Worm (Caenorhabditis elegans) whole organism, dauer: ENCODE measurements around the gene F40H3.2.

ENCODE experiments used
- unc-62 ChIP-seq: sonication (generic microtip); optimal IDR thresholded peaks from 2 replicates; lab custom pipeline; 2017; ENCODE audit warnings: missing biosample characterization, missing genetic modification reagents, missing genetic modification characterization

Gene F40H3.2

DNA sequence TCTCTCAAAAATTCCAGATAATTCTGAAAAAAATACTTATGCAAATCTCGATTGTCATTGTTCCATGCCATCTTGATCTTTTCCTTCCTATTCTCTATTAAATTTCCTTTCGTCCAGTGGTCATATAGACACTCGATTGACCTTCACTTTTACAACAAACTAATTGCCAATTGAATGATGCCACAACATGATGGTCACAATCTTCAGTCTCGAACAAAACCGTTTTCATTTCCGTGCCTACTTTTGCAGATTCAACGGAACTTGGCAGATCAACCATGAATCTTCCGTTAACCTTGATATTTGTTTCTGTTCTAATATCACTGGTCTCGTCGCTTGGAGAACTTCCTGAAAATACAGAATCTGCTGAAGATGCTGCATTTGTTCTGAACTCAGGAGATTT lies at the start of gene F40H3.2:
TSS of gene F40H3.2 (plus strand) at position 250 of the 400 bp plus-strand sequence.
- no peak for TF ChIP-seq unc-62 (GFP tag; lab: Kevin White, UChicago)

DNA sequence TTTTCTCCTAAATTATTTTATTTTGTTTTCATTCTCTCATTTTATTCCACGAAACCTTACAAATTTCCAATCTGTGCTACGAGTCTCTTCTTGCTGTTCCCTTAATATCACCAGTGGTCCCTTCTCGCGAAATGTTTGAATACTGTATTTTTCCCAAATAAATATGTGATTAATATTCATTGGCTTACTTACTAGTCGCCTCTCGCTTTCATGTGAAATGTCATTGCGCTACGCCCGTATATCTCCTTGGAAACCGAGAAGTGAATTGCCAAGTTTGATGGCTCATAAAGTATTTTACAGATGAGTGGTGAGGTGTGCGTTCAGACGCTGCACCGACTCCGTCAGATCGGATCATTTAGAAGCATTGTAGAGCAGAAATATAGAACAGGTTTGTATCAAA lies 48.2 kb upstream of the F40H3.2 start, which contains the start of gene rars-2:
TSS of gene rars-2 (plus strand) at position 301 of the 400 bp plus-strand sequence.
- no peak for TF ChIP-seq unc-62 (GFP tag; lab: Kevin White, UChicago)

DNA sequence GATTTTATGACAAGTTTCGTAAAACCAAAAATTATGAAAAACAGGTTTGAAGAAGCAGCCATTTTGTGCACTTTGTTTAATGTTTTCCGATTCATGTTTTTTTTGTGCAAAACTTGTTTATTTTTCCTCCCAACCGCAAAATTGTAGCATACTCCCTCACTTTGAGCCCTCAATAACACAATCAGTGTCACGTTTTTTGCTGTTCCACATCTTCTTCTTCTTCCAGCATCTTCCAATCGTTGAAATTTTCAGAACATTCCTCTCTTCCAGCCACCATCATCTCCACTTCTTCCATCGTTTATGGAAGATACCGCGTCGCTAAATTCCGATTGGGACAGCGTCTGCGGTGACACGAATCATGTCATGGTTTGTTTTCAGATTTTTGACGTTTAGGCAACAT lies 40.9 kb upstream of the F40H3.2 start, which contains the start of gene abts-3:
TSS of gene abts-3 (plus strand) at position 301 of the 400 bp plus-strand sequence.
- TF ChIP-seq unc-62 (GFP tag; lab: Kevin White, UChicago): no peak

DNA sequence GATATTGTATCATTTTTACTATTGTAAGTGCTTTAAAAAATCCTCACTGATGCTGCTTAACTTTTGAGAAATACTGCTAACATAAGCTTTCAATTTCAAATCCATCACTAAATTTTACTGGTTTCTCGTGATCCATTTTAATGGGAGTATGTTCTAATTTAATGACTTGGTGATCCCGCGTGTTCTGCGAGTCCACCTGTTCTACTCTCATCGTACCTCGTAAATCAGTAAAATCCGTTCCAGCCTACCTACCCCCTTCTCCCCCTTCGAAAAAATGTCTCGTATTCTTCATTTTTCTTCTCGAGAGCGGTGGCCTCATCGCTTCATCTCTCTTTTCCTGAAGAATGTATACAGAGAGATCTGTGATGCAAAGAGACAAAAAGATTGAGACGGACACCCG lies 37.9 kb upstream of the F40H3.2 start:
- no peak for TF ChIP-seq unc-62 (GFP tag; lab: Kevin White, UChicago)

DNA sequence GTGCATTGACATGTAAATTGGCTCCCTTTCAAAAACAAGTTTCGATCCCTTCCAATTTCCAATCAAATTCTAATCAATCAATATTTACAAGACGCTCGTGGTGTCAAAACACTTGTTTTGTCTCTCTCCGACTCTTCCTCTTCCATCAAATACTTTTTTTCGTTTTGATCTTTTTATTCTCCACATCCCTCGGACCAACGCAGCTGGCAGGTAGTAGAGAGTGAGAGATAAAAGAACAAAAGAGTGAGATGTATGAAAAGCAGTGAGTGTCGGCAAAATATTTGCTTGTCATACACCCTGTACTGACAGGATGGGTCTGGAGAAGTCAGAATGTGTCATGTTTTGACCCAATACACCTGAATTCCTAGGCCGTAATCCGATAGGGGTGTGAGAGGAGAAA lies 36.7 kb upstream of the F40H3.2 start:
- no peak for TF ChIP-seq unc-62 (GFP tag; lab: Kevin White, UChicago)

DNA sequence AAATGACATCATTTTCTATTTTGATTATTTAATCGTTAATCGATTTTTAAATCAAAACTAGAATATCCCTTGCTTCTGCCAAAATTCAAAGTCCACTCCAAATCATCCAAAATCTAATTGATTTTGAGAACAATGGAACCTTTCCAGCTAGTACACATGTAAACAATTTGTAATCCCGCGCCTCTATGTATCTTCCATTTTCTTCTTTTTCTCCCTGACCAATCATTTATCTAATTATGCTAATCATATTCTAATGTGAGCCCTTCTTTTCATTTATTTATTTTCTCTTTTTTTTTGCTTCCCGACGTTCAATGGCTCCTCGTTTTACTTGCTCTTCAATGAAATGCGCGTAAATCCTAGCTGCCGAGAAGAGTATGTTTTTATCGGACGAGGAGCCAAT lies 35.3 kb upstream of the F40H3.2 start:
- TF ChIP-seq unc-62 (GFP tag; lab: Kevin White, UChicago): no peak

DNA sequence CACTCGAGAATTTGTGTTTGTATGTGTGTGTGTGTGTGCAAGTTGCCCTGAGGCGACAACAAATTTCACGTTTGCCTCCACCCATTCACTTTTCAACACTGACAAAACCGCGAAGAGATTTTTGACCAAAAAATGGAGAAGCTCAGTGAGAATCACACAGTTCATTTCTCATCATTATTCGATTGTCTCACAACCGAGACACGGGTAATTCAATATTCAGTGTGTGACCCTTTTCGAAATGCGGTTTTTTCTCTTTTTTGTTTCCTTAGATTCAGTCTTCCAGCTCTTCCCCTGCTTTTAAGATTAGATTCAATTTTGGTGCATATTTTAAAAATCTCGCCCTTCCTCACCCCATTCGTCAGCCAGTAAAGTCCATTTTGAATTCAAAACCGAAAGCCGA lies 34.0 kb upstream of the F40H3.2 start:
- no peak for TF ChIP-seq unc-62 (GFP tag; lab: Kevin White, UChicago)

DNA sequence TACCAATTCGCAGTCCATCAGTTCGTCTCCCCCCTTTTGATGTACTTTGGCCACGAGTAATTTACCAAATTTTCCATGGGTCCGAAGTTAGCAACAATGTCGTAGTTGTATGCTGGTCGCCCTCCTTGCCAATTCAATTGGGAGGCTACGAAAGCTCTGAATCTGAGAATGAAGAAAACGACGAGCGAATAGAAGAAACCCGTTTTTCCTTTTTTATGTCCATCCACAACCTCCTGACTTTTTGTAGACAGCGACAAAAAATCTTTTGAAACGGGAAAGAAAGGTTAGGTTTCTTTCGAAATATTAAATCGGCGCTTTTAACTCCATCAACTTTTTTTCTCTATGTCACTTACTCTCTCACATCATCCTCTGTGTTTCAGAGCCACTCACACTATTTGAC lies 30.9 kb upstream of the F40H3.2 start:
- TF ChIP-seq unc-62 (GFP tag; lab: Kevin White, UChicago): no peak

DNA sequence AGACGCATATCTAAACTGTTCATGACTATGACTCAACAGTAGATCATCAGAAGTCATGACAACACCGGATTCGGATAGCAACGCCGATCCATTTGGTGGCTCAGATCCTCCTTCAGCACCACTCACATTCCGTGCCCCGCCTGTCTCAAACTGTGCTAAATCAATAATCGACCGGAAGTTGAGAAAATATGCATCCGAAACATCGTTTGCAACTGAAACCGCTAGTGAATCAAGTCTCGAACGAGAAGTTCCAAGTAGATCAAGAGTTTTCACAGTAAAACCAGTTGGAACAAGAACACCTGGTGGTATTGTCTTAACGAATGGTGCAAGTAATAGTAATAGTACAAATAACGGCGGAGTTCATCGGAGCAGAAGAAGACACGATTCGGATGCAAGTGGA lies 26.3 kb upstream of the F40H3.2 start:
- no peak for TF ChIP-seq unc-62 (GFP tag; lab: Kevin White, UChicago)

DNA sequence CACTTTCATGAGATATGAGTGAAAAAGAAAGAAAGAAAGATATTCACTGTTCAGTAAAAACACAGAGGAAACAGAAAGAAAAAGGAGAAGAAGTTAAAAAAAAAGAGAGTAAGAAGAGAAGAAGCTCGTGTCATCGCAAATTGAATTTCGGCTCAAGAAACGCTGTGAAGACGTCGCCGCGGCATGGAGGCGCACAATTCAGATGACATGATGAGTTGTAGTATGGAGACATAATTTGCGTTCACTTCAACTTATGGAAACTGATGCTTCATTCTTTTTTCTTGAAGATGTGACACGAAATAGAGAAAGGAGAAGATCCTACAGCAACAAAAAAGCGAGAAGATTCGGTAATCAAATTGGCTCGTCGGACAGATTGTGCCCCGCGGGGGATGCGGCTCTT lies 25.1 kb upstream of the F40H3.2 start:
- no peak for TF ChIP-seq unc-62 (GFP tag; lab: Kevin White, UChicago)

DNA sequence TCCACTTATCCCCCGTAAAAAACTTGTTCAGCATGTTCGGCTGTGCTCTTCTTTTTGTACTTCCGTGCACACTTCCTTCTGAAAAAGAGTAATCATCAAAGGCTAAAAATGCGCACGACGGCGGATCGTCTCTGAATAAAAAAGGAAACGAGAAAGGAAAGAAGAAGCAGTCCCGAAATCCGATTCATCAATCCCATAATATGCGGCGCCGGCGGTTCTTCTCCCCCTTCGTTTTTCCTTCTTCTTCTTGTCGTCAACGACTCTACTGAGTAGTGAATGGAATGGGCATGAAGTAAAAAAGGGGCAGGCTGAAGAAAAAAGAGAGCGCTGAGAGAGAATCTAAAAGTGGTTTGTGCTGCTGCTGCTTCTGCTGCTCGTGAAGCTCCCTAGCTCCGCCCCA lies 24.0 kb upstream of the F40H3.2 start:
- no peak for TF ChIP-seq unc-62 (GFP tag; lab: Kevin White, UChicago)

DNA sequence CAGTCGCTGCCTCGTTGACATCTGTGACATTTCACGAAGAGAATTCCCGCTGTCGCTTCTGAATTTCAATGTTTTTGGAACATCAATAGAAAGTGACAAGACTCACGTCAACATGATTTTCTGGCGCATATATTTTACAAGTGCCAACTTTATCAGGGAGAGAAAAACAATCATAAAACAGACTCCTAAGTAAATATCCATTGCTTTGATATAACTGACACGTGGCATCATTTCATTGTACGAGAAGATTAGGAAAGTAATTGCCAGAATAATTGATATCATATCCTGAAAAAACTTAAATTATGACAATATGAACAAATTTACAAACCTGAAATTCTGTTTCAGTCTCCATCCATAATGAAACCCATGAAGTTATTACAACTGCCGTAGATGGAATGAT lies 15.3 kb upstream of the F40H3.2 start:
- TF ChIP-seq unc-62 (GFP tag; lab: Kevin White, UChicago): no peak

DNA sequence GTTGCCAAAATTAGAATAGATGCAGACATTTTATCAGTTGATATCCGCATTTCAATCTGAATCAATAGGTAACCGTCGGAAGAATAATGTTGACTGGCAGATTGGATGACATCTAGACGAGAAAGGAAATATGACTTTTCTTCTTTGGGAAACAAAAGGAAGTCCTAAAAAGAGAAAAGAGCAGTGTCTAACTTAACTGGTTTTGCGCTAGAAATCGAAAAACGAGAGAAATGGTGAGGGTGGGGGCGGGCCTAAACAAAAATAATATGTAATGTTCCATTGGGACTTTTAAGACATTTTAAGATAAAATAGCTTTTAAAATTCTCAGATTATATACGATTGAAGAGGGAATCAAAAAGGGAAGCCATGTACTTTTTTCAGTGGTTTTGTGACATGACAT lies 12.5 kb upstream of the F40H3.2 start, which contains the start of gene exp-1:
TSS of gene exp-1 (minus strand) at position 101 of the 400 bp plus-strand sequence.
- no peak for TF ChIP-seq unc-62 (GFP tag; lab: Kevin White, UChicago)

DNA sequence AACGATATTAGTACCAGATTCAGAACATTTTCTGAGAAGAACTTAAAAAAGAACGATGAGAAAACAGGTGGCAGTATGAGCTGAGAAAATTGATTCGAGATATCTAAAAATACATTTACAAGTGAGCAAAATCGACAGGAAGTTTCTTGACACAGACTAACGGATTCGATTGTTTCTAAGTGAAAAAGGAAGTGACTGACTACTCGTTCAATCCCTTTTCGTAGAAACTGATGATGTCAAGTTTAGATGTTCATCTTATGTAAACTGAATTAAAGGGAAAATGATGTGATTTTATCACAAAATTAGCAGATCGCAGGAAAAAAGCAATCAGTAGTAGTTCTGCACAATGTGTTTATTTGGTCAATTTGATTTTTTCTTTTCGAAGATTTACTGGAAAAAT lies 8.3 kb upstream of the F40H3.2 start:
- TF ChIP-seq unc-62 (GFP tag; lab: Kevin White, UChicago): no peak

DNA sequence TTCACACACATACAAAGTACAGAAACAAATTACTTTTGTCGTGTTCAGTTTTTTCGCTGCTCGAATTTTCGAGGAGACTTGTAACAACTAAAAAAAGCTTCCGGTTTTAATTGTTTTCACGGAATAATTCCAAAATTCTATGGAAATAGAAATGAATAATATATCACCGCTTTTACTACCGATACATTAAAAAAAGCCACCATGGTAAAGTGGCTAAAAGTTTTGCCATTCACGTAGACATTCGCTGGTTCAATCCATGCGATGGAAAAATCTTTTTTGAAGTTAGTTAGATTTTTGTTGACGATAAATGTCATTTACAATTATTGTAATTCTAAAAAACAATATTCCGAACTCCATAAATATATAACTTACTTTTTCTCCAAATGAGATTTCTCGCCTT lies 4.7 kb upstream of the F40H3.2 start:
- no peak for TF ChIP-seq unc-62 (GFP tag; lab: Kevin White, UChicago)

DNA sequence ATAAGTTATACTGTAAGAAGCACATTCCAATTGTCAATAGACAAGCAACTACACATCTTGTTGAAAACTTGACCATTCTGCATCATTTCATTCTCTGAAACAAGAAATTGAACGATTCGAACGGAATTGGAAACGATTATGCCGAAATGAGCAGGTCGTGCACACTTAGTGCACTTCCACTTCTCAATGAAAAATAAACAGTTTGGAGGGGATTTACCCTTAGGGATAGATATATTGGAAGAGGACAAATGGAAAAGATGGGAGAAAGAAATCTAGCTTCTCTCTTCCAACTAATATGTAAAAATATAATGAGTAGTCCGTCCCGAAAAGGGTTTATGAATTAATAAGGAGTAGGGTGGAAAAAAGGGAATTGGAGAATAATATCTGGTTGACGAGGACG lies 4.3 kb upstream of the F40H3.2 start, which contains the start of gene hst-3.1:
TSS of gene hst-3.1 (minus strand) at position 101 of the 400 bp plus-strand sequence.
- TF ChIP-seq unc-62 (GFP tag; lab: Kevin White, UChicago): no peak

DNA sequence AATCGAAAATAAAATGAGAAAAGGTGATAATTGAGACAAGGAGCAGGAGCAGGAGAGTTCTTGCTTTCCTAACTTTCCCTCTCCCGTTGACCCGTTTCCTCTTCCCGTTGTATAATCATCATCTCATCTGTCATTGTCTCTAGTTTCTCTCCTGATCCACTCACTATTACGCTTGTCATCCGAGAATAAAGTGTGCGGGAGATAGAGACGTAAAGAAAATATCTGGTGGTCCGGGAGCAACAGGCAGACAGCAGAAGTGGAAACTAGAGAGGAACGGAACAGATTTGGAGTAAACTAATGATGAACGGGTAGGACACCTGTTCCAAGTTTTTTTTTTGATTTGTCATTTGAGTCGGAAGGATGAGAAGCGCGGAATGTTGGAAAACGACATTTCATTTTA lies 3.2 kb upstream of the F40H3.2 start:
- TF ChIP-seq unc-62 (GFP tag; lab: Kevin White, UChicago): no peak

DNA sequence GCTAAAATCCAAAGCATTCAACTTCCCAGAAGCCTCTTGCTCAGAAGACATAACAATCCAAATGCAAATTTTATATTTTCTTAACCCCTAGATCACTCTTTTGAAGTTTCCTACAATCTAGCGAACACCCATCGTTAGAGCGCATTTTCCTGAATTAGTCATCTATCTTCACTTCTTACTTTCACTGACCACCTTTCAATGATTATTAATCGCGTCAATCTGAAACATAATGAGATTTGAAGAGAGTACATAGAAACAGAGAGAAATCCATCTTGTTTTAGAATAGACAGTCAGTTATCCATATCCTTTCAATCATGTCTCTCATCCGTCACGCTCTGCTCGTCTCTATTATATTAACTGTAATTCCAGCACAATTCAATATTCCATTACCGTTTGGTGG lies 2.2 kb upstream of the F40H3.2 start, which contains the start of gene F40H3.3:
TSS of gene F40H3.3 (plus strand) at position 280 of the 400 bp plus-strand sequence.
- TF ChIP-seq unc-62 (GFP tag; lab: Kevin White, UChicago): no peak
